Worm (Caenorhabditis elegans) whole organism, L3 larva: ENCODE measurements around the gene pho-14.
A peak's percentile ranks its signal among the peaks of the same experiment; 100 is the strongest.

Source experiments
- R02D3.7 ChIP-seq: fragments of 150-350 bp; optimal IDR thresholded peaks from 2 replicates; lab custom pipeline; 2014; ENCODE audit warnings: missing biosample characterization, missing genetic modification characterization
- ZK546.5 ChIP-seq: sonication (generic microtip); optimal IDR thresholded peaks from 2 replicates; lab custom pipeline; 2017; ENCODE audit warnings: missing biosample characterization, missing genetic modification characterization
- aly-2 ChIP-seq: fragments of 150-350 bp; optimal IDR thresholded peaks from 2 replicates; lab custom pipeline; 2014; ENCODE audit warnings: missing biosample characterization, missing genetic modification characterization
- ama-1 ChIP-seq: fragments of 150-350 bp; optimal IDR thresholded peaks from 2 replicates; lab custom pipeline; 2018
- ceh-16 ChIP-seq: sonication (generic microtip); optimal IDR thresholded peaks from 2 replicates; lab custom pipeline; 2017; ENCODE audit warnings: missing biosample characterization, missing genetic modification characterization
- ceh-28 ChIP-seq: fragments of 150-350 bp; optimal IDR thresholded peaks from 2 replicates; lab custom pipeline; 2014; ENCODE audit warnings: missing biosample characterization, missing genetic modification reagents, missing genetic modification characterization
- ceh-9 ChIP-seq: sonication (generic microtip); optimal IDR thresholded peaks from 2 replicates; lab custom pipeline; 2018; ENCODE audit warnings: missing biosample characterization, missing genetic modification characterization
- egl-5 ChIP-seq: fragments of 150-350 bp; optimal IDR thresholded peaks from 2 replicates; lab custom pipeline; 2017; ENCODE audit warnings: missing biosample characterization, missing genetic modification reagents, missing genetic modification characterization, inconsistent platforms
- elt-1 ChIP-seq: fragments of 150-350 bp; optimal IDR thresholded peaks from 2 replicates; lab custom pipeline; 2014; ENCODE audit warnings: missing biosample characterization, missing genetic modification characterization
- elt-3 ChIP-seq, 3 experiments: fragments of 150-350 bp in 1 of 3; sonication (generic microtip) in 2 of 3; optimal IDR thresholded peaks; 2 replicates in 2 of 3; 4 replicates in 1 of 3; lab custom pipeline; 2014 to 2017; ENCODE audit warnings: missing biosample characterization in 3 of 3, missing genetic modification characterization in 3 of 3
- eor-1 ChIP-seq, 2 experiments: fragments of 150-350 bp; optimal IDR thresholded peaks; 2 replicates each; lab custom pipeline; 2014 to 2018; ENCODE audit warnings: missing biosample characterization in 2 of 2, missing genetic modification characterization in 2 of 2
- fkh-10 ChIP-seq: sonication (generic microtip); optimal IDR thresholded peaks from 2 replicates; lab custom pipeline; 2017; ENCODE audit warnings: missing biosample characterization, missing genetic modification reagents, missing genetic modification characterization
- fos-1 ChIP-seq: fragments of 150-350 bp; optimal IDR thresholded peaks from 2 replicates; lab custom pipeline; 2014; ENCODE audit warnings: missing biosample characterization, missing genetic modification characterization
- lin-15B ChIP-seq: fragments of 150-350 bp; optimal IDR thresholded peaks from 2 replicates; lab custom pipeline; 2014; ENCODE audit warnings: missing biosample characterization, missing genetic modification characterization
- lin-39 ChIP-seq: fragments of 150-350 bp; optimal IDR thresholded peaks from 2 replicates; lab custom pipeline; 2018; ENCODE audit warnings: missing biosample characterization, missing genetic modification reagents, missing genetic modification characterization
- lsy-12 ChIP-seq: sonication (generic microtip); optimal IDR thresholded peaks from 2 replicates; lab custom pipeline; 2016; ENCODE audit warnings: mild to moderate bottlenecking, missing genetic modification characterization, missing compliant biosample characterization
- mdl-1 ChIP-seq: fragments of 150-350 bp; optimal IDR thresholded peaks from 2 replicates; lab custom pipeline; 2014; ENCODE audit warnings: missing biosample characterization, missing genetic modification characterization
- nfya-1 ChIP-seq: sonication (generic microtip); optimal IDR thresholded peaks from 2 replicates; lab custom pipeline; 2017; ENCODE audit warnings: missing genetic modification characterization, mild to moderate bottlenecking, missing compliant biosample characterization, antibody characterized with exemption, moderate library complexity; ENCODE audit not compliant: insufficient read depth
- nhr-11 ChIP-seq: fragments of 150-350 bp; optimal IDR thresholded peaks from 2 replicates; lab custom pipeline; 2014; ENCODE audit warnings: missing biosample characterization, missing genetic modification characterization
- nhr-23 ChIP-seq: fragments of 150-350 bp; optimal IDR thresholded peaks from 2 replicates; lab custom pipeline; 2014; ENCODE audit warnings: missing biosample characterization, missing genetic modification reagents, missing genetic modification characterization
- nhr-237 ChIP-seq: fragments of 150-350 bp; optimal IDR thresholded peaks from 2 replicates; lab custom pipeline; 2014; ENCODE audit warnings: missing biosample characterization, missing genetic modification characterization
- nhr-25 ChIP-seq: sonication (generic microtip); optimal IDR thresholded peaks from 2 replicates; lab custom pipeline; 2017; ENCODE audit warnings: missing biosample characterization, missing genetic modification characterization
- nhr-28 ChIP-seq: fragments of 150-350 bp; optimal IDR thresholded peaks from 2 replicates; lab custom pipeline; 2014; ENCODE audit warnings: missing biosample characterization, missing genetic modification characterization
- nhr-43 ChIP-seq: sonication (generic microtip); optimal IDR thresholded peaks from 2 replicates; lab custom pipeline; 2016; ENCODE audit warnings: mild to moderate bottlenecking, missing genetic modification characterization, missing compliant biosample characterization; ENCODE audit not compliant: poor library complexity, severe bottlenecking
- nhr-67 ChIP-seq: fragments of 150-350 bp; optimal IDR thresholded peaks from 2 replicates; lab custom pipeline; 2014; ENCODE audit warnings: missing biosample characterization, missing genetic modification characterization
- nhr-76 ChIP-seq: fragments of 150-350 bp; sonication (generic microtip); optimal IDR thresholded peaks from 5 replicates; lab custom pipeline; 2014; ENCODE audit warnings: missing biosample characterization, missing genetic modification characterization
- nhr-77 ChIP-seq: fragments of 150-350 bp; optimal IDR thresholded peaks from 2 replicates; lab custom pipeline; 2014; ENCODE audit warnings: missing biosample characterization, missing genetic modification characterization
- pha-4 ChIP-seq: fragments of 150-350 bp; optimal IDR thresholded peaks from 2 replicates; lab custom pipeline; 2014; ENCODE audit warnings: missing biosample characterization, missing genetic modification reagents, missing genetic modification characterization
- pqm-1 ChIP-seq: fragments of 150-350 bp; optimal IDR thresholded peaks from 2 replicates; lab custom pipeline; 2017; ENCODE audit warnings: missing biosample characterization, missing genetic modification characterization, inconsistent platforms
- sea-2 ChIP-seq: fragments of 150-350 bp; sonication (generic microtip); optimal IDR thresholded peaks from 4 replicates; lab custom pipeline; 2014; ENCODE audit warnings: missing biosample characterization, missing genetic modification reagents, missing genetic modification characterization
- snpc-4 ChIP-seq: fragments of 150-350 bp; optimal IDR thresholded peaks from 2 replicates; lab custom pipeline; 2014; ENCODE audit warnings: missing biosample characterization, missing genetic modification characterization
- tbx-2 ChIP-seq: sonication (generic microtip); optimal IDR thresholded peaks from 2 replicates; lab custom pipeline; 2016; ENCODE audit warnings: mild to moderate bottlenecking, missing genetic modification characterization, missing compliant biosample characterization
- unc-62 ChIP-seq: fragments of 150-350 bp; sonication (generic microtip); optimal IDR thresholded peaks from 4 replicates; lab custom pipeline; 2014; ENCODE audit warnings: missing biosample characterization, missing genetic modification reagents, missing genetic modification characterization
- zag-1 ChIP-seq: fragments of 150-350 bp; optimal IDR thresholded peaks from 2 replicates; lab custom pipeline; 2014; ENCODE audit warnings: missing biosample characterization, missing genetic modification characterization
- ztf-11 ChIP-seq: fragments of 150-350 bp; optimal IDR thresholded peaks from 2 replicates; lab custom pipeline; 2014; ENCODE audit warnings: missing biosample characterization, missing genetic modification characterization
- ztf-4 ChIP-seq: fragments of 150-350 bp; optimal IDR thresholded peaks from 2 replicates; lab custom pipeline; 2014; ENCODE audit warnings: missing biosample characterization, missing genetic modification characterization

pho-14 gene

ce11 chrII:1127676-1128075, 27.1 kb upstream of the pho-14 start, which contains the start of gene taf-6.1:
taf-6.1 (plus strand) TSS chrII:1127976.
- TF ChIP-seq ceh-28: no peak
- TF ChIP-seq zag-1 (tag; lab: Kevin White, UChicago): no peak
- no peak for TF ChIP-seq elt-1 (tag; lab: Kevin White, UChicago)
- no peak for TF ChIP-seq pqm-1 (tag; lab: Kevin White, UChicago)
- no peak for TF ChIP-seq ZK546.5

- TF ChIP-seq R02D3.7 (tag; lab: Kevin White, UChicago) (no peak), nfya-1 (no peak), ama-1 (lab: Kevin White, UChicago) (no peak), egl-5 (tag; lab: Kevin White, UChicago) (no peak), lin-39 (no peak), nhr-28 (tag; lab: Kevin White, UChicago) (no peak)
Measured at ce11 chrII:1126472-1126871, 25.9 kb upstream of the pho-14 start.

- TF ChIP-seq ceh-9 (tag; lab: Kevin White, UChicago): no peak
- no peak for TF ChIP-seq egl-5 (tag; lab: Kevin White, UChicago)
- no peak for TF ChIP-seq elt-3 (tag; optimal IDR thresholded peaks at IDR 0.05; lab: Kevin White, UChicago)
- no peak for TF ChIP-seq nhr-237 (tag; lab: Kevin White, UChicago)
- no peak for TF ChIP-seq ceh-16 (tag; lab: Kevin White, UChicago)
- TF ChIP-seq aly-2 (tag; lab: Kevin White, UChicago): no peak
- no peak for TF ChIP-seq ztf-4 (tag; lab: Kevin White, UChicago)
- no peak for TF ChIP-seq nfya-1
- TF ChIP-seq ztf-11 (tag; lab: Kevin White, UChicago): no peak
- no peak for TF ChIP-seq ceh-28
- no peak for TF ChIP-seq mdl-1 (tag; lab: Kevin White, UChicago)
- no peak for TF ChIP-seq nhr-76 (tag; lab: Kevin White, UChicago)
- TF ChIP-seq nhr-67 (tag; lab: Kevin White, UChicago): no peak
- TF ChIP-seq, all 47 proteins: peak for 0
Measured at ce11 chrII:1124757-1125156, 24.1 kb upstream of the pho-14 start.

ce11 chrII:1123208-1123607, 22.6 kb upstream of the pho-14 start, which contains the start of the genes sut-1 and eri-3:
sut-1 (minus strand) TSS chrII:1123265.
eri-3 (plus strand) TSS chrII:1123534.
- TF ChIP-seq lin-15B (tag; lab: Kevin White, UChicago) (peak; percentile 17), nhr-23 (tag; lab: Kevin White, UChicago) (no peak)

ce11 chrII:1117992-1118729, 17.5 kb upstream of the pho-14 start, which contains the start of gene lips-13:
lips-13 (minus strand) TSS chrII:1118042.
- TF ChIP-seq ceh-28 (no peak), sea-2 (GFP tag; lab: Kevin White, UChicago) (no peak), nhr-43 (tag; lab: Kevin White, UChicago) (no peak), nhr-25 (no peak), ceh-16 (tag; lab: Kevin White, UChicago) (no peak), fkh-10 (no peak), ztf-11 (tag; lab: Kevin White, UChicago) (no peak), aly-2 (tag; lab: Kevin White, UChicago) (no peak), nhr-77 (no peak)
- TF ChIP-seq, all 47 proteins: peak for 0

- TF ChIP-seq snpc-4 (tag; lab: Kevin White, UChicago) (peak; percentile 9), lsy-12 (tag; lab: Kevin White, UChicago) (no peak), nhr-77 (no peak)
Measured at ce11 chrII:1116521-1116920, 15.9 kb upstream of the pho-14 start.

- TF ChIP-seq pha-4 (tag; lab: Kevin White, UChicago) (no peak), nhr-11 (tag; lab: Kevin White, UChicago) (no peak), fos-1 (tag; lab: Kevin White, UChicago) (no peak), nhr-77 (no peak), nhr-67 (tag; lab: Kevin White, UChicago) (no peak), nhr-237 (tag; lab: Kevin White, UChicago) (no peak), eor-1 (tag; optimal IDR thresholded peaks at IDR 0.05; lab: Kevin White, UChicago) (no peak), nhr-76 (tag; lab: Kevin White, UChicago) (no peak), nhr-25 (no peak), ceh-16 (tag; lab: Kevin White, UChicago) (no peak), egl-5 (tag; lab: Kevin White, UChicago) (no peak), elt-3 (tag; optimal IDR thresholded peaks at IDR 0.05; lab: Kevin White, UChicago) (no peak), ama-1 (lab: Kevin White, UChicago) (no peak), lsy-12 (tag; lab: Kevin White, UChicago) (no peak), ceh-9 (tag; lab: Kevin White, UChicago) (no peak), unc-62 (GFP tag; lab: Kevin White, UChicago) (no peak), tbx-2 (tag; lab: Kevin White, UChicago) (no peak)
- TF ChIP-seq, all 47 proteins: peak for 0
Measured at ce11 chrII:1114133-1114532, 13.5 kb upstream of the pho-14 start, which contains the start of gene lips-12. lips-12 (minus strand) TSS chrII:1114233.
